Fruit fly (Drosophila melanogaster) whole organism, embryonic: Measurements from ENCODE around the gene kud.

Experiments used
- Ada2b ChIP-seq: fragments of 200-800 bp; sonication (Bioruptor generic); IDR thresholded peaks from 2 replicates; pipeline ENCODE4 v1.3.6; 2022; ENCODE audit warnings: missing biosample characterization, missing genetic modification characterization
- BEAF-32 ChIP-seq: fragments of 200-800 bp; sonication (Bioruptor generic); optimal IDR thresholded peaks from 3 replicates; lab custom pipeline; 2017; ENCODE audit warnings: missing biosample characterization, missing genetic modification characterization, mild to moderate bottlenecking, moderate library complexity, missing genetic modification reagents
- Bgb ChIP-seq: fragments of 200-800 bp; sonication (Bioruptor generic); IDR thresholded peaks from 2 replicates; pipeline ENCODE4 v1.3.6; 2022; ENCODE audit warnings: missing biosample characterization, missing genetic modification characterization; ENCODE audit not compliant: partially characterized antibody
- Bteb2 ChIP-seq: fragments of 200-800 bp; sonication (Bioruptor generic); optimal IDR thresholded peaks from 2 replicates; lab custom pipeline; 2016; ENCODE audit warnings: missing biosample characterization, missing genetic modification characterization
- CG10654 ChIP-seq: fragments of 200-800 bp; sonication (Bioruptor generic); optimal IDR thresholded peaks from 2 replicates; lab custom pipeline; 2016; ENCODE audit warnings: missing biosample characterization, missing genetic modification characterization
- CG1233 ChIP-seq: fragments of 200-800 bp; sonication (Bioruptor generic); optimal IDR thresholded peaks from 4 replicates; lab custom pipeline; 2018; ENCODE audit warnings: missing biosample characterization, mild to moderate bottlenecking, missing genetic modification characterization
- CG15269 ChIP-seq: fragments of 200-800 bp; sonication (Bioruptor generic); optimal IDR thresholded peaks from 2 replicates; lab custom pipeline; 2018; ENCODE audit warnings: missing biosample characterization, mild to moderate bottlenecking, missing genetic modification characterization, moderate library complexity
- CG15479 ChIP-seq: fragments of 200-800 bp; sonication (Bioruptor generic); optimal IDR thresholded peaks from 3 replicates; lab custom pipeline; 2019; ENCODE audit warnings: missing biosample characterization, mild to moderate bottlenecking, missing genetic modification characterization, moderate library complexity
- CG15514 ChIP-seq: fragments of 200-800 bp; sonication (Bioruptor generic); optimal IDR thresholded peaks from 3 replicates; lab custom pipeline; 2017; ENCODE audit warnings: missing biosample characterization, missing genetic modification characterization, mild to moderate bottlenecking, moderate library complexity, missing genetic modification reagents
- CG17361 ChIP-seq: fragments of 200-800 bp; sonication (Bioruptor generic); IDR thresholded peaks from 3 replicates; pipeline ENCODE4 v1.3.6; 2022; ENCODE audit warnings: missing biosample characterization, missing genetic modification characterization
- CG17612 ChIP-seq: fragments of 200-800 bp; sonication (Bioruptor generic); IDR thresholded peaks from 2 replicates; pipeline ENCODE4 v1.3.6; 2022; ENCODE audit warnings: missing biosample characterization, missing genetic modification characterization
- CG32767 ChIP-seq: fragments of 200-800 bp; sonication (Bioruptor generic); IDR thresholded peaks from 2 replicates; pipeline ENCODE4 v1.3.6; 2022; ENCODE audit warnings: missing biosample characterization, missing genetic modification characterization
- CG3407 ChIP-seq: fragments of 200-800 bp; sonication (Bioruptor generic); optimal IDR thresholded peaks from 2 replicates; lab custom pipeline; 2018; ENCODE audit warnings: missing biosample characterization, mild to moderate bottlenecking, missing genetic modification characterization
- CG4360 ChIP-seq: fragments of 200-800 bp; sonication (Bioruptor generic); IDR thresholded peaks from 2 replicates; pipeline ENCODE4 v1.3.6; 2022; ENCODE audit warnings: missing biosample characterization, missing genetic modification characterization
- CG4424 ChIP-seq: fragments of 200-800 bp; sonication (Bioruptor generic); optimal IDR thresholded peaks from 3 replicates; lab custom pipeline; 2016; ENCODE audit warnings: missing biosample characterization, missing genetic modification characterization
- CG4707 ChIP-seq: fragments of 200-800 bp; sonication (Bioruptor generic); optimal IDR thresholded peaks from 2 replicates; lab custom pipeline; 2018; ENCODE audit warnings: missing biosample characterization, mild to moderate bottlenecking, missing genetic modification characterization, moderate library complexity
- CG6813 ChIP-seq: fragments of 200-800 bp; sonication (Bioruptor generic); optimal IDR thresholded peaks from 2 replicates; lab custom pipeline; 2017; ENCODE audit warnings: missing biosample characterization, missing genetic modification characterization, mild to moderate bottlenecking, moderate library complexity, missing genetic modification reagents
- CG8388 ChIP-seq: fragments of 200-800 bp; sonication (Bioruptor generic); optimal IDR thresholded peaks from 2 replicates; lab custom pipeline; 2019; ENCODE audit warnings: missing biosample characterization, mild to moderate bottlenecking, missing genetic modification characterization, moderate library complexity
- Chrac-16 ChIP-seq: fragments of 200-800 bp; sonication (Bioruptor generic); optimal IDR thresholded peaks from 3 replicates; lab custom pipeline; 2016; ENCODE audit warnings: missing biosample characterization, missing genetic modification characterization
- CkIIα-i1 ChIP-seq: fragments of 200-800 bp; sonication (Bioruptor generic); IDR thresholded peaks from 2 replicates; pipeline ENCODE4 v1.3.6; 2022; ENCODE audit warnings: missing biosample characterization, missing genetic modification characterization
- D ChIP-seq, 2 experiments: fragments of 200-800 bp in 1 of 2; fragments of >200 bp in 1 of 2; sonication (Bioruptor generic) in 1 of 2; optimal IDR thresholded peaks; 2 replicates in 1 of 2; 3 replicates in 1 of 2; lab custom pipeline; 2017; ENCODE audit warnings: mild to moderate bottlenecking in 1 of 2, missing biosample characterization in 1 of 2, missing genetic modification characterization in 1 of 2, missing genetic modification reagents in 1 of 2
- D19B ChIP-seq: fragments of 200-800 bp; sonication (Bioruptor generic); optimal IDR thresholded peaks from 2 replicates; lab custom pipeline; 2017; ENCODE audit warnings: missing biosample characterization, mild to moderate bottlenecking, missing genetic modification characterization
- Dbx ChIP-seq: fragments of 200-800 bp; sonication (Bioruptor generic); IDR thresholded peaks from 3 replicates; pipeline ENCODE4 v1.3.6; 2022; ENCODE audit warnings: missing biosample characterization, missing genetic modification characterization
- ERR ChIP-seq: fragments of 200-800 bp; sonication (Bioruptor generic); optimal IDR thresholded peaks from 2 replicates; lab custom pipeline; 2016; ENCODE audit warnings: missing biosample characterization, missing genetic modification characterization
- MESR4 ChIP-seq: fragments of 200-800 bp; sonication (Bioruptor generic); optimal IDR thresholded peaks from 2 replicates; lab custom pipeline; 2018; ENCODE audit warnings: missing biosample characterization, mild to moderate bottlenecking, missing genetic modification characterization, moderate library complexity
- NC2α ChIP-seq: fragments of 200-800 bp; sonication (Bioruptor generic); optimal IDR thresholded peaks from 2 replicates; lab custom pipeline; 2016; ENCODE audit warnings: missing biosample characterization, missing genetic modification characterization
- Sox102F ChIP-seq: fragments of 200-800 bp; sonication (Bioruptor generic); optimal IDR thresholded peaks from 2 replicates; lab custom pipeline; 2018; ENCODE audit warnings: missing biosample characterization, mild to moderate bottlenecking, missing genetic modification characterization, moderate library complexity
- Trl ChIP-seq, 3 experiments: fragments of >200 bp in 2 of 3; fragments of 200-800 bp in 1 of 3; sonication (Bioruptor generic) in 1 of 3; optimal IDR thresholded peaks; 2 replicates in 1 of 3; 3 replicates in 2 of 3; lab custom pipeline; 2016 to 2017; ENCODE audit warnings: missing biosample characterization in 1 of 3, missing genetic modification characterization in 1 of 3
- ab ChIP-seq: fragments of 200-800 bp; sonication (Bioruptor generic); optimal IDR thresholded peaks from 2 replicates; lab custom pipeline; 2016; ENCODE audit warnings: missing biosample characterization, missing genetic modification characterization
- abd-A ChIP-seq: fragments of 200-800 bp; sonication (Bioruptor generic); optimal IDR thresholded peaks from 3 replicates; lab custom pipeline; 2019; ENCODE audit warnings: missing biosample characterization, mild to moderate bottlenecking, missing genetic modification characterization, moderate library complexity
- br ChIP-seq: fragments of >200 bp; optimal IDR thresholded peaks from 2 replicates; lab custom pipeline; 2017
- crol ChIP-seq: fragments of 200-800 bp; sonication (Bioruptor generic); IDR thresholded peaks from 2 replicates; pipeline ENCODE4 v1.3.6; 2022; ENCODE audit warnings: missing biosample characterization, missing genetic modification characterization
- dan ChIP-seq: fragments of 200-800 bp; sonication (Bioruptor generic); IDR thresholded peaks from 2 replicates; pipeline ENCODE4 v1.3.6; 2022; ENCODE audit warnings: missing biosample characterization, missing genetic modification characterization
- disco-r ChIP-seq: fragments of 200-800 bp; sonication (Bioruptor generic); optimal IDR thresholded peaks from 2 replicates; lab custom pipeline; 2016; ENCODE audit warnings: missing biosample characterization, missing genetic modification characterization
- esg ChIP-seq: fragments of 200-800 bp; sonication (Bioruptor generic); conservative IDR thresholded peaks from 2 replicates; pipeline ENCODE4 v1.3.6; 2022; ENCODE audit warnings: missing biosample characterization, missing genetic modification characterization
- ftz-f1 ChIP-seq: fragments of 200-800 bp; sonication (Bioruptor generic); optimal IDR thresholded peaks from 2 replicates; lab custom pipeline; 2016; ENCODE audit warnings: missing biosample characterization, missing genetic modification characterization
- gsb ChIP-seq: fragments of 200-800 bp; sonication (Bioruptor generic); IDR thresholded peaks from 2 replicates; pipeline ENCODE4 v1.3.6; 2022; ENCODE audit warnings: missing biosample characterization, missing genetic modification characterization
- nerfin-2 ChIP-seq: fragments of 200-800 bp; sonication (Bioruptor generic); IDR thresholded peaks from 2 replicates; pipeline ENCODE4 v1.3.6; 2022; ENCODE audit warnings: missing biosample characterization, missing genetic modification characterization; ENCODE audit not compliant: partially characterized antibody
- onecut ChIP-seq: fragments of 200-800 bp; sonication (Bioruptor generic); IDR thresholded peaks from 2 replicates; pipeline ENCODE4 v1.3.6; 2022; ENCODE audit warnings: missing biosample characterization, missing genetic modification characterization
- pros ChIP-seq: fragments of 200-800 bp; sonication (Bioruptor generic); optimal IDR thresholded peaks from 3 replicates; lab custom pipeline; 2019; ENCODE audit warnings: missing biosample characterization, mild to moderate bottlenecking, missing genetic modification characterization, moderate library complexity
- sens-2 ChIP-seq: fragments of 200-800 bp; sonication (Bioruptor generic); IDR thresholded peaks from 2 replicates; pipeline ENCODE4 v1.3.6; 2022; ENCODE audit warnings: missing biosample characterization, missing genetic modification characterization
- so ChIP-seq: fragments of 200-800 bp; sonication (Bioruptor generic); IDR thresholded peaks from 3 replicates; pipeline ENCODE4 v1.3.6; 2022; ENCODE audit warnings: missing biosample characterization, missing genetic modification characterization
- stwl ChIP-seq: fragments of 200-800 bp; sonication (Bioruptor generic); optimal IDR thresholded peaks from 3 replicates; lab custom pipeline; 2018; ENCODE audit warnings: missing biosample characterization, mild to moderate bottlenecking, missing genetic modification characterization, moderate library complexity
- trem ChIP-seq: fragments of 200-800 bp; optimal IDR thresholded peaks from 3 replicates; lab custom pipeline; 2019; ENCODE audit warnings: missing biosample characterization, mild to moderate bottlenecking, missing genetic modification characterization, moderate library complexity

Gene kud

dm6 chr3L:16853533-16854386 is 9.0 kb upstream of the kud start, which contains the start of gene sina (continued):
- TF ChIP-seq Bteb2 (GFP tag; lab: Kevin White, UChicago) = no peak
- TF ChIP-seq BEAF-32 (GFP tag; lab: Kevin White, UChicago) = peak; percentile 74
- no peak for TF ChIP-seq CkIIα-i1
- TF ChIP-seq CG17612 (GFP tag; lab: Robert Waterston, UW) = no peak
- TF ChIP-seq pros (GFP tag; lab: Kevin White, UChicago) = no peak
- TF ChIP-seq CG8388 (GFP tag; lab: Kevin White, UChicago) = no peak
- TF ChIP-seq CG4424 = no peak
- TF ChIP-seq ab (GFP tag; lab: Kevin White, UChicago) = no peak
- peak; percentile 78 for TF ChIP-seq nerfin-2
- no peak for TF ChIP-seq ERR (GFP tag; lab: Kevin White, UChicago)
- TF ChIP-seq sens-2 (GFP tag; lab: Robert Waterston, UW) = no peak
- TF ChIP-seq CG10654 (GFP tag; lab: Kevin White, UChicago) = no peak
- no peak for TF ChIP-seq abd-A (tag; lab: Kevin White, UChicago)
- TF ChIP-seq Ada2b (GFP tag; lab: Robert Waterston, UW) = no peak
- peak; percentile 86 for TF ChIP-seq CG4360 (GFP tag; lab: Robert Waterston, UW)
- no peak for TF ChIP-seq Sox102F (GFP tag; lab: Kevin White, UChicago)
- no peak for TF ChIP-seq CG3407 (GFP tag; lab: Kevin White, UChicago)
- TF ChIP-seq br (lab: Kevin White, UChicago) = no peak
- no peak for TF ChIP-seq CG15269 (tag; lab: Kevin White, UChicago)
- TF ChIP-seq Trl (optimal IDR thresholded peaks at IDR 0.05; lab: Kevin White, UChicago) = no peak
- TF ChIP-seq Trl (GFP tag; optimal IDR thresholded peaks at IDR 0.05; lab: Kevin White, UChicago) = no peak
- peak; percentile 88 for TF ChIP-seq Bgb (GFP tag; lab: Robert Waterston, UW)
- no peak for TF ChIP-seq CG4707 (GFP tag; lab: Kevin White, UChicago)
- no peak for TF ChIP-seq so
- peak; percentile 86 for TF ChIP-seq trem (tag; lab: Kevin White, UChicago)
- TF ChIP-seq CG15514 (GFP tag; lab: Kevin White, UChicago) = peak; percentile 71

- TF ChIP-seq CG6813 (GFP tag; lab: Kevin White, UChicago) (no peak), gsb (GFP tag; lab: Robert Waterston, UW) (0 out of 2 replicates have a peak, but pooled peaks have one; percentile 15), CG1233 (no peak)
Observed at dm6 chr3L:16851566-16851965, 6.8 kb upstream of the kud start.

dm6 chr3L:16845607-16846277 is 951 bp upstream of the kud start, which contains the start of gene CG32161:
TSS of gene CG32161 (plus strand) at chr3L:16846227.
- TF ChIP-seq CG32767 (GFP tag; lab: Robert Waterston, UW) = no peak
- no peak for TF ChIP-seq CG4707 (GFP tag; lab: Kevin White, UChicago)
- TF ChIP-seq dan (GFP tag; lab: Robert Waterston, UW) = no peak
- TF ChIP-seq D (optimal IDR thresholded peaks at IDR 0.05; lab: Kevin White, UChicago) = peak; percentile 61
- TF ChIP-seq D (GFP tag; optimal IDR thresholded peaks at IDR 0.05; lab: Kevin White, UChicago) = no peak
- TF ChIP-seq NC2α (GFP tag; lab: Kevin White, UChicago) = no peak
- no peak for TF ChIP-seq Chrac-16 (GFP tag; lab: Kevin White, UChicago)
- TF ChIP-seq D19B (GFP tag; lab: Kevin White, UChicago) = no peak
- no peak for TF ChIP-seq esg
- no peak for TF ChIP-seq CG17361
- TF ChIP-seq ab (GFP tag; lab: Kevin White, UChicago) = no peak
- no peak for TF ChIP-seq disco-r (GFP tag; lab: Kevin White, UChicago)
- TF ChIP-seq onecut (GFP tag; lab: Robert Waterston, UW) = peak; percentile 9; the same call in 1 of the 2 replicates
- TF ChIP-seq CG15479 = no peak
- no peak for TF ChIP-seq stwl
- TF ChIP-seq crol (GFP tag; lab: Robert Waterston, UW) = peak; percentile 91
- TF ChIP-seq ftz-f1 (GFP tag; lab: Kevin White, UChicago) = no peak
- no peak for TF ChIP-seq Dbx
- TF ChIP-seq CG4360 (GFP tag; lab: Robert Waterston, UW) = 0 out of 2 replicates have a peak, but pooled peaks have one; percentile 24
- peak; percentile 37 for TF ChIP-seq MESR4 (GFP tag; lab: Kevin White, UChicago)
- TF ChIP-seq, all 482 proteins: peak for 5
